Worm (Caenorhabditis elegans): ENCODE measurements around the gene txt-17.
A peak's percentile ranks its signal among the peaks of the same experiment; 100 is the strongest.

The txt-17 gene

DNA sequence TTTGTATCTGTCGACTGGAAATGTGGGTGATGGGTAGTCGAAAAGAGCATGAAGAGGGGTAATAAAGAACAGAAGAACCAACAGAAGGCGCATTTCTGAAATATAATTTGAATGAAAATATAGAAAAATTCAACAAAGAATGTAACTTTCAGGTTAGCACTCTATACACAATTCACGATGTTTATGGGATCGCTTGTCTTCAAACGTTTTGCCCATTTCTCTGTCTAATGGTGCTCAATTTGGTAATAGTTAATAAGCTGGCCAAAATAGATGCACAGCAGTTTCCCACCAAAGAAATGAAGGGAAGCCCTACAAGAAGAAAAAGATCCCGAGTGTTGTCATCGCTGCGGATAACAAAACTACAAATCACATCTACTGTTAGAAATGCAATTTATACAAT, 5.5 kb downstream of the txt-17 start, which contains the start of gene F20A1.8:
Gene F20A1.8, minus strand, starts transcription at position 101 of the 400 bp plus-strand sequence.
- TF ChIP-seq nhr-76 (tag; optimal IDR thresholded peaks at IDR 0.05) = no peak
- no peak for TF ChIP-seq elt-3 (tag; optimal IDR thresholded peaks at IDR 0.05)
- no peak for TF ChIP-seq snpc-4 (tag; optimal IDR thresholded peaks at IDR 0.05)
- TF ChIP-seq M03D4.4 (tag; optimal IDR thresholded peaks at IDR 0.05) = no peak

DNA sequence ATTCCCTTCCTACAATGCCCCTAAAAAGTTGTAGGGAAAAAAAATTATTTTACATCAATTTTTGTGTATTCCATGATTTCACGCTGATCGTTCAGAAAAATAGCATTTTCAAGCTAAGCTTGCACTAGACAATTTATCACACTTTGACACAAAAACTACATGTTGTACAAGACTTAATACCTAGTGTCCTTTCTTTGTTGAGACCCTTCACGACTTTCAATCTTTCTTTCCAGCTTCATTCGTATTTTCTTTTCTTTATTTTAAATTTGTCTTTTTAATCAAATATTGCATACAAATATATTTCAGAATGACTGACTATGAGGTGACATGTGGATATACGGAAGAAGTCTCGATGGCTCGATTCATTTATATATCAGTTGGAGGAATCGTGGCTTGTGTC, 7.0 kb downstream of the txt-17 start, which contains the start of gene F20A1.2:
Gene F20A1.2, plus strand, starts transcription at position 301 of the 400 bp plus-strand sequence.
- no peak for TF ChIP-seq lin-13 (tag; optimal IDR thresholded peaks at IDR 0.05)
- TF ChIP-seq snpc-4 (tag; optimal IDR thresholded peaks at IDR 0.05) = no peak

DNA sequence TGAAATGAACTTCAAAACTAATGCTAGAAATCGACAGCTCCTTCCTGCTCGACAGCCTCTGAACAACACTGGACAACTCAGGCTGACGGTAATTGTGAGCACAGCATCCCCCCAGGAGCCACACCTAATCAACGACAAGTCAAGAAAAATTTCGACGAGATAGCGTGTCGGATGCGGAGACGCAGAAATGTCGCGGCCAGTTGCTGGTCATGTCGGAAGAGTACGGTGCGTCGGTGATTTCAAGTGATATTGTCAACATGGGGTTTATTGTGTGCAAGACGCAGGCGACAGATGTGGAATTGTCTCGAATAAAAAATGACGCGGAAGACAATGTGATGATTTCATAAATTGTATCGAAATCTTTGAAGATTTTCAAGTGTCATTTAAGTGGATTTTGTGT, 16.5 kb downstream of the txt-17 start, which contains the start of gene twk-11:
Gene twk-11, minus strand, starts transcription at position 101 of the 400 bp plus-strand sequence.
- TF ChIP-seq unc-39 (tag; optimal IDR thresholded peaks at IDR 0.05) (no peak), pha-4 (tag; optimal IDR thresholded peaks at IDR 0.05) (peak; percentile 20)

DNA sequence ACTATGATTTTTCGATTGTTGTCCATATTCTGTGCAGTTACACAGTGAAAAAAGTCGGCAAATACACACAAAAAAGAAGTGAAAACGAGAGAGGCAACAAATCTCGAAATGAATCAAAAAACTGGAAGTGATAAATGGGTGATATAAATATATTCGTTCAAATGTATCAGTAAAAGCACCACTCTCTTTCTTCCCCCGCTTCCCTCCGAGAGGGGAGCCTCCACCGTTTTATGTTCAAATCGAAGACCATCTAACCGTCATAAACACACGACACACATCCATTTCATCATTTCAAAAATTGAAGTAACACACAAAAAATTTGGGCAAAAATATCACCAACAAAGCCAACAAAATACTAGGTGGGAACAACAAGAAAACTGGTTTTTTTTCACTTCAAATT, 25.9 kb downstream of the txt-17 start, which contains the start of gene F20A1.6:
Gene F20A1.6, minus strand, starts transcription at position 101 of the 400 bp plus-strand sequence.
- TF ChIP-seq sem-2 (GFP tag; optimal IDR thresholded peaks at IDR 0.05) = no peak
- no peak for TF ChIP-seq lin-13 (tag; optimal IDR thresholded peaks at IDR 0.05)
- TF ChIP-seq M03D4.4 (tag; optimal IDR thresholded peaks at IDR 0.05) = no peak
- no peak for TF ChIP-seq pha-4 (tag; optimal IDR thresholded peaks at IDR 0.05)
- TF ChIP-seq lsy-2 (tag; optimal IDR thresholded peaks at IDR 0.05) = no peak
- no peak for TF ChIP-seq ztf-11 (tag; optimal IDR thresholded peaks at IDR 0.05)
- no peak for TF ChIP-seq ceh-83 (GFP tag; optimal IDR thresholded peaks at IDR 0.05)
- no peak for TF ChIP-seq mab-5 (tag; optimal IDR thresholded peaks at IDR 0.05)

DNA sequence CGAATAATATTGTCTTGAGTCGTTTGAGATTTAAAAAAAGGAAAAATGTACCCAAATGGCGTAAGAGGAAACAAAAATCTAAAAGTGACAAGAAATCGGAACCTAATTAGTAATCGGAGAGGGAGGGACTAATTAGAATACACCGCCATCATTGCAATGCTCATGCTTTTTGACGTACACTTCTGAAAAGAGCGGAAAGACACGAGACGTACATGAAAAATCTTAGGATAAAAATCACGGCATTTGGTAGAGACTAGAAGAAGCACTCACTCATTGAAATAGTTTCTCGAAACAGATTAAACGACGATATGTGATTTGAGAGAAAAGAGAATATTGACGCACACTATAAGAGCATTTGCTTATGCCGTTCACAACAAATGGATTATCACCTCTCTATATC, 30.0 kb downstream of the txt-17 start:
- TF ChIP-seq hlh-1 (tag; optimal IDR thresholded peaks at IDR 0.05) = no peak
- TF ChIP-seq sptf-1 (tag; optimal IDR thresholded peaks at IDR 0.05) = no peak
- no peak for TF ChIP-seq nhr-2 (tag; optimal IDR thresholded peaks at IDR 0.05)
- TF ChIP-seq nhr-76 (tag; optimal IDR thresholded peaks at IDR 0.05) = no peak
- TF ChIP-seq nhr-28 (tag; optimal IDR thresholded peaks at IDR 0.05) = no peak
- TF ChIP-seq ceh-39 (tag; optimal IDR thresholded peaks at IDR 0.05) = no peak

DNA sequence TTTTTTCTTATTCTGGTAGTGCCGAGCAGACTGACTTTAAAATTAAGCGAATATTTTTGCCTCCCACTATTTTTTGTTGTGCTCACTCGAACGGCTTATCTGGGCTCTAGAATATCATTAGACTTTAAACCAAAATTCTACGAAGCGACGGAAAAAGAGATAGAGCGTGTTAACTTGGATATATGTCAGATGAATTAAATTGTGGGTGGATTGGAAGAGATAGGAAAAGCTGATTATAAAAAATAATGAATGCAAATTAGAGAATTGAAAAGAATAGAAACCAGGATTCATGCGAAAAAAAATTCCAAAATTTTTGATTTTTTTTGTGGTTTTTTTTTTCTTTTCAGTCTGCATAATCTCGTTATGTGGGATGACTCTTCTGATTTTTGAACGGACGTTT, 31.2 kb downstream of the txt-17 start, which contains the start of gene F20A1.4:
Gene F20A1.4, minus strand, starts transcription at position 101 of the 400 bp plus-strand sequence.
- TF ChIP-seq nhr-12 (tag; optimal IDR thresholded peaks at IDR 0.05) = no peak
- TF ChIP-seq ceh-83 (GFP tag; optimal IDR thresholded peaks at IDR 0.05) = no peak
- TF ChIP-seq nhr-76 (tag; optimal IDR thresholded peaks at IDR 0.05) = no peak
- TF ChIP-seq sptf-1 (tag; optimal IDR thresholded peaks at IDR 0.05) = no peak
- TF ChIP-seq ztf-11 (tag; optimal IDR thresholded peaks at IDR 0.05) = no peak
- TF ChIP-seq nhr-28 (tag; optimal IDR thresholded peaks at IDR 0.05) = no peak
- no peak for TF ChIP-seq sem-2 (GFP tag; optimal IDR thresholded peaks at IDR 0.05)

DNA sequence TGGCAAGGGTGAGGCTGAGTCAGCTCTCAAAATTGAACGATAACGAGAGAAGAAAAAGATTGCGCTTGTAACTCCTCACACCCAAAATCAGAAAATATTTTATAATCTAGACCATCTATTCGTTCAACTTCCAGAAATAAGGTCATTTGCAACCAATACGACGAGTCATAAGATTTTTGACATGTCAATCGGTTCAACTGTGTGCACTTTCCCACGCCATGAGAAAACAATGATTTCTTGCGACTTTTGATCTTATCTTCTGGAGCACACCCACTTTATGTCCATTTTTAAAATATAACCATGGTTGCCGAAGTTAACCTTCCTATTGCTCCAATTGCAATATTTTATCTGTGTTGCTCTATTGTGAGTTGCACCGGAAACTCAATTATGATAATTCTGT, 35.9 kb downstream of the txt-17 start, which contains the start of gene srsx-32:
Gene srsx-32, plus strand, starts transcription at position 301 of the 400 bp plus-strand sequence.
- no peak for TF ChIP-seq unc-39 (tag; optimal IDR thresholded peaks at IDR 0.05)
- no peak for TF ChIP-seq unc-62 (GFP tag; optimal IDR thresholded peaks at IDR 0.05)
- TF ChIP-seq mab-5 (tag; optimal IDR thresholded peaks at IDR 0.05) = no peak
- no peak for TF ChIP-seq bed-3 (GFP tag; optimal IDR thresholded peaks at IDR 0.05)
- TF ChIP-seq sem-2 (GFP tag; optimal IDR thresholded peaks at IDR 0.05) = no peak
- no peak for TF ChIP-seq mep-1 (tag; optimal IDR thresholded peaks at IDR 0.05)
- no peak for TF ChIP-seq nhr-2 (tag; optimal IDR thresholded peaks at IDR 0.05)
- no peak for TF ChIP-seq nhr-237 (tag; optimal IDR thresholded peaks at IDR 0.05)
- TF ChIP-seq pha-4 (tag; optimal IDR thresholded peaks at IDR 0.05) = no peak

DNA sequence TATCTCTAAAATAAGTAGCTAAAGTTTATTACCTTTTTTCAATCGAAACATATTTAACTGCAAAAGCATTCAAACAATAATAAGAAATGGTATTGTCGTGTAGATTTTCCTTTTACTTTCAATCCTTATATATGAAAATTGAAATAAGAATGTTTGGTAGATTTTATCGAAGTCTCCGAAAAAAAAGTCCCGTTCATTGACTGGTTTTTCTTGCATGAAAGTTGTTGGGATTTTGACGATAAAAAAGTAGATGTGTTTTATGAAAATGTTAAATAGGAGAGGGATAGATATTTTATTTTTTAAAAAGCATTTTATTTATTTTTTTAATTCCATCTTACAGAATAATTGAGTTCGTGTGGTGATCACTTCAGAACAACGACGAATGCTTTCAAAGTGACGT, 37.1 kb downstream of the txt-17 start, which contains the start of gene C33G8.13:
Gene C33G8.13, minus strand, starts transcription at position 101 of the 400 bp plus-strand sequence.
- TF ChIP-seq mls-2 (tag; optimal IDR thresholded peaks at IDR 0.05) (no peak), nhr-12 (tag; optimal IDR thresholded peaks at IDR 0.05) (no peak), ceh-43 (GFP tag; optimal IDR thresholded peaks at IDR 0.05) (no peak), mab-5 (tag; optimal IDR thresholded peaks at IDR 0.05) (no peak), snpc-4 (tag; optimal IDR thresholded peaks at IDR 0.05) (no peak), ham-2 (GFP tag; optimal IDR thresholded peaks at IDR 0.05) (no peak), unc-62 (GFP tag; optimal IDR thresholded peaks at IDR 0.05) (no peak), ceh-83 (GFP tag; optimal IDR thresholded peaks at IDR 0.05) (no peak), nhr-28 (tag; optimal IDR thresholded peaks at IDR 0.05) (no peak), flh-1 (GFP tag; optimal IDR thresholded peaks at IDR 0.05) (no peak), ztf-11 (tag; optimal IDR thresholded peaks at IDR 0.05) (no peak)

Measured in whole organism, mixed stage, embryonic.